Fruit fly (Drosophila melanogaster): ENCODE data around the gene ERp44.

ERp44 gene

dm6 chrX:16332615-16333288 is 35.2 kb upstream of the ERp44 start (continued):
- TF ChIP-seq ase (GFP tag; IDR thresholded peaks at IDR 0.05) = peak; percentile 84
- TF ChIP-seq Hand (GFP tag; optimal IDR thresholded peaks at IDR 0.05) = peak; percentile 96
- TF ChIP-seq CG10462 (GFP tag; optimal IDR thresholded peaks at IDR 0.05) = peak; percentile 88
- TF ChIP-seq CG14667 (GFP tag; IDR thresholded peaks at IDR 0.05) = peak; percentile 85
- TF ChIP-seq pzg (GFP tag; optimal IDR thresholded peaks at IDR 0.05) = peak; percentile 19
- peak; percentile 74; the same call in 1 of the 2 replicates for TF ChIP-seq MBD-R2 (GFP tag; IDR thresholded peaks at IDR 0.05)
- TF ChIP-seq CG2129 (GFP tag; IDR thresholded peaks at IDR 0.05; ENCODE audit: partially characterized antibody) = no peak
- TF ChIP-seq CG7963 (GFP tag; IDR thresholded peaks at IDR 0.05; ENCODE audit: partially characterized antibody) = no peak
- TF ChIP-seq CG15269 (tag; optimal IDR thresholded peaks at IDR 0.05) = peak; percentile 97
- peak; percentile 96 for TF ChIP-seq CG12299 (tag; optimal IDR thresholded peaks at IDR 0.05)
- peak; percentile 78; the same call in 2 of the 3 replicates for TF ChIP-seq CG6175 (GFP tag; IDR thresholded peaks at IDR 0.05)
- peak; percentile 96 for TF ChIP-seq PHDP (tag; optimal IDR thresholded peaks at IDR 0.05)
- TF ChIP-seq klu (GFP tag; IDR thresholded peaks at IDR 0.05) = peak; percentile 84
- TF ChIP-seq CG15073 (GFP tag; optimal IDR thresholded peaks at IDR 0.05) = peak; percentile 62
- TF ChIP-seq repo (GFP tag; optimal IDR thresholded peaks at IDR 0.05) = peak; percentile 93
- TF ChIP-seq Taf1 (GFP tag; IDR thresholded peaks at IDR 0.05) = peak; percentile 81
- peak; percentile 95 for TF ChIP-seq jumu (GFP tag; optimal IDR thresholded peaks at IDR 0.05)
- no peak for TF ChIP-seq Opbp (GFP tag; IDR thresholded peaks at IDR 0.05; ENCODE audit: partially characterized antibody)
- peak; percentile 89 for TF ChIP-seq CG14050 (GFP tag; IDR thresholded peaks at IDR 0.05)
- peak; percentile 93 for TF ChIP-seq Abd-B (GFP tag; optimal IDR thresholded peaks at IDR 0.05)
- TF ChIP-seq CG2202 (tag; optimal IDR thresholded peaks at IDR 0.05) = peak; percentile 94
- peak; percentile 97 for TF ChIP-seq CG1233 (GFP tag; optimal IDR thresholded peaks at IDR 0.05)
- no peak for TF ChIP-seq Bgb (GFP tag; IDR thresholded peaks at IDR 0.05; ENCODE audit: partially characterized antibody)
- peak; percentile 97 for TF ChIP-seq phol (tag; optimal IDR thresholded peaks at IDR 0.05)
- TF ChIP-seq Sox102F (GFP tag; optimal IDR thresholded peaks at IDR 0.05) = peak; percentile 95
- peak; percentile 94 for TF ChIP-seq CG10654 (GFP tag; optimal IDR thresholded peaks at IDR 0.05)
- TF ChIP-seq CG18011 (GFP tag; optimal IDR thresholded peaks at IDR 0.05) = peak; percentile 86
- no peak for TF ChIP-seq Sin3A (optimal IDR thresholded peaks at IDR 0.05)
- TF ChIP-seq ranshi (GFP tag; IDR thresholded peaks at IDR 0.05) = peak; percentile 86
- TF ChIP-seq nau (GFP tag; optimal IDR thresholded peaks at IDR 0.05) = peak; percentile 95
- peak; percentile 90 for TF ChIP-seq CG3065 (GFP tag; optimal IDR thresholded peaks at IDR 0.05)
- TF ChIP-seq CG8359 (GFP tag; optimal IDR thresholded peaks at IDR 0.05; ENCODE audit: borderline replicate concordance) = peak; percentile 89
- TF ChIP-seq CG18619 (GFP tag; optimal IDR thresholded peaks at IDR 0.05) = peak; percentile 97
- TF ChIP-seq CG18262 (tag; optimal IDR thresholded peaks at IDR 0.05) = peak; percentile 98
- TF ChIP-seq H15 (GFP tag; IDR thresholded peaks at IDR 0.05) = peak; percentile 86
- peak; percentile 93 for TF ChIP-seq CG17568 (GFP tag; optimal IDR thresholded peaks at IDR 0.05)
- TF ChIP-seq Nf-YC (tag; optimal IDR thresholded peaks at IDR 0.05) = peak; percentile 89
- TF ChIP-seq slou (GFP tag; optimal IDR thresholded peaks at IDR 0.05) = peak; percentile 87
- TF ChIP-seq Dp (GFP tag; optimal IDR thresholded peaks at IDR 0.05) = peak; percentile 11
- TF ChIP-seq cg (GFP tag; optimal IDR thresholded peaks at IDR 0.05) = peak; percentile 87
- TF ChIP-seq zen2 (GFP tag; IDR thresholded peaks at IDR 0.05; ENCODE audit: partially characterized antibody) = no peak
- peak; percentile 93 for TF ChIP-seq Xbp1 (GFP tag; optimal IDR thresholded peaks at IDR 0.05)
- peak; percentile 94 for TF ChIP-seq pho (GFP tag; optimal IDR thresholded peaks at IDR 0.05)
- peak; percentile 57 for TF ChIP-seq HLHmδ (GFP tag; optimal IDR thresholded peaks at IDR 0.05)
- TF ChIP-seq tx (GFP tag; optimal IDR thresholded peaks at IDR 0.05) = peak; percentile 96
- TF ChIP-seq mirr (GFP tag; optimal IDR thresholded peaks at IDR 0.05) = peak; percentile 96
- peak; percentile 96 for TF ChIP-seq NfI (GFP tag; optimal IDR thresholded peaks at IDR 0.05)
- TF ChIP-seq ERR (GFP tag; optimal IDR thresholded peaks at IDR 0.05) = peak; percentile 89
- peak; percentile 93 for TF ChIP-seq kah (GFP tag; optimal IDR thresholded peaks at IDR 0.05)

All from whole organism, embryonic.